Worm (Caenorhabditis elegans) whole organism, L4/young adult: ENCODE measurements around the gene ttr-16.

ENCODE experiments used
- W03F9.2 ChIP-seq: fragments of 150-350 bp; optimal IDR thresholded peaks from 2 replicates; lab custom pipeline; 2014; ENCODE audit warnings: missing biosample characterization, missing genetic modification characterization
- dao-5 ChIP-seq: sonication (generic microtip); optimal IDR thresholded peaks from 2 replicates; lab custom pipeline; 2016; ENCODE audit warnings: missing genotype, missing genetic modification characterization, moderate library complexity, missing compliant biosample characterization

DNA sequence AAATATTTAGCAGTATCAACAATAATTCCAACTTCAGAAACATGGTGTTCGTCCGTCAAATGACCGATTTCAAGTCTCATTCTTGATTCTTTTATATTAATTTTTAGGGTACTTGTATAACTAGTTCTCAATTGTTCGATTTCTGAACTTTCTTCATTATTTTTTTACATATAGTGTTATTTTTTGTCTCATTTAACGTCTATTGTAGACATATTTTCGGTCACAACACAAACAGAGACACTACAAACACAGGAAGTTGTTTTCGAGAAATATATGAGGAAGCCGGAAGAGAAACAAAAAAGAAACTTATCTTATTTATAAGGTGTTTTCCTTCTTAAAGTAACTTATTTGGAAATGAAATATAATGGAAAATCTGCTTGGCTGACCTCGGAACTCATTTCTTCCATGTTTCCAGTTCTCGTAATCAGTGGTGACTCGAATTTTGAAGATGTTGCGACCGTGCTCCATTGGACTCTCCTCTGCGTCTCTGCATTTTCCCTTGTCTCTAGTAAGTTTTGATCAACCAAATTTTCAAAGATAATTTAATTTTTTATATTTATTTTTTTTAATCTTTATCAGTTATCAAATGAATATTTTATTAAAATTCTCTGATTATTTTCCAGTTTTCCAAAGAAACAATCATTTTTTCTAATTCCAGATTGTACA, 10.2 kb downstream of the ttr-16 start, which contains the start of the genes F36H1.12 and lin-3:
- TF ChIP-seq dao-5 (no peak), W03F9.2 (no peak)
